Worm (Caenorhabditis elegans) whole organism, early embryonic: ENCODE measurements around the gene chd-3.

Experiments used
- B0310.2 ChIP-seq: sonication (generic microtip); optimal IDR thresholded peaks from 2 replicates; lab custom pipeline; 2016; ENCODE audit warnings: mild to moderate bottlenecking, missing genetic modification characterization, missing compliant biosample characterization
- F13C5.2 ChIP-seq: sonication (generic microtip); optimal IDR thresholded peaks from 2 replicates; lab custom pipeline; 2017; ENCODE audit warnings: mild to moderate bottlenecking, missing genetic modification characterization, inconsistent platforms, missing compliant biosample characterization
- aly-1 ChIP-seq: sonication (generic microtip); optimal IDR thresholded peaks from 2 replicates; lab custom pipeline; 2016; ENCODE audit warnings: missing genetic modification characterization, missing compliant biosample characterization
- ama-1 ChIP-seq: fragments of 150-350 bp; optimal IDR thresholded peaks from 2 replicates; lab custom pipeline; 2014
- ceh-13 ChIP-seq: fragments of 200-800 bp; sonication (Bioruptor generic); optimal IDR thresholded peaks from 2 replicates; lab custom pipeline; 2018; ENCODE audit warnings: mild to moderate bottlenecking, missing genetic modification characterization, missing compliant biosample characterization
- ceh-36 ChIP-seq: sonication (generic microtip); optimal IDR thresholded peaks from 2 replicates; lab custom pipeline; 2016; ENCODE audit warnings: missing genetic modification characterization, inconsistent platforms, missing compliant biosample characterization
- ets-7 ChIP-seq: sonication (generic microtip); optimal IDR thresholded peaks from 2 replicates; lab custom pipeline; 2016; ENCODE audit warnings: missing genotype, missing genetic modification characterization, missing compliant biosample characterization
- flt-1 ChIP-seq: fragments of 200-800 bp; sonication (Bioruptor generic); IDR thresholded peaks from 2 replicates; pipeline ENCODE4 v1.3.6; 2022; ENCODE audit warnings: missing genetic modification characterization, missing compliant biosample characterization
- hmbx-1 ChIP-seq: sonication (generic microtip); optimal IDR thresholded peaks from 2 replicates; lab custom pipeline; 2016; ENCODE audit warnings: mild to moderate bottlenecking, missing genetic modification characterization, missing compliant biosample characterization
- hmg-4 ChIP-seq: fragments of 200-800 bp; sonication (Bioruptor generic); optimal IDR thresholded peaks from 2 replicates; lab custom pipeline; 2018; ENCODE audit warnings: mild to moderate bottlenecking, missing genetic modification characterization, missing compliant biosample characterization
- hnd-1 ChIP-seq: sonication (generic microtip); optimal IDR thresholded peaks from 2 replicates; lab custom pipeline; 2016; ENCODE audit warnings: missing genetic modification characterization, missing compliant biosample characterization
- pes-1 ChIP-seq: fragments of 200-800 bp; sonication (Bioruptor generic); IDR thresholded peaks from 2 replicates; pipeline ENCODE4 v1.3.6; 2022; ENCODE audit warnings: missing genetic modification reagents, missing genetic modification characterization, missing compliant biosample characterization
- scrt-1 ChIP-seq: fragments of 200-800 bp; sonication (Bioruptor generic); IDR thresholded peaks from 2 replicates; pipeline ENCODE4 v1.3.6; 2022; ENCODE audit warnings: missing genetic modification characterization, missing compliant biosample characterization
- sea-1 ChIP-seq: fragments of 200-800 bp; sonication (Bioruptor generic); conservative IDR thresholded peaks from 2 replicates; pipeline ENCODE4 v1.3.6; 2022; ENCODE audit warnings: missing genetic modification characterization, missing compliant biosample characterization
- tbx-11 ChIP-seq: fragments of 200-800 bp; sonication (Bioruptor generic); IDR thresholded peaks from 2 replicates; pipeline ENCODE4 v1.3.6; 2022; ENCODE audit warnings: missing genetic modification characterization, missing compliant biosample characterization
- tbx-37 ChIP-seq: fragments of 200-800 bp; sonication (Bioruptor generic); conservative IDR thresholded peaks from 2 replicates; pipeline ENCODE4 v1.3.6; 2022; ENCODE audit warnings: missing genetic modification reagents, missing genetic modification characterization, missing compliant biosample characterization
- tra-4 ChIP-seq: sonication (generic microtip); optimal IDR thresholded peaks from 2 replicates; lab custom pipeline; 2017; ENCODE audit warnings: missing genetic modification characterization, missing compliant biosample characterization

Gene chd-3

DNA sequence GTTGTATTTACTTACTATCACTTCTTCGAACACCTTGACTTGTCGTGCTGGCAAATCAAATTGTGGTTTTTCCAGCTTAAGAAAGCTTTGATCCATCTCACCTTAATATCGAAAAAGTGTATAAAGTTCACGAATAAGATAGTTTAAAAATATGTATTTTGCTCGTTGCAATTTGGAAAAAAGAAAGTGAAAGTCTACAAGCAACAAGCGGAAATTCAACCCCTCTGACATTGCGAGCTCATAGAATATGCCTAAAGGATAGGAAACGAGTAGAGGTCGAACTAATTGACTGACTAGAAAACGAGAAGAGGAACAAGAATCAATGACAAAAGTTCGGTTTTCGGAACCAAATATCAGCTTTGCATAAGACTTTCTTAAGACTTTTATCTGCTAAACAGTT is 11.4 kb upstream of the chd-3 start, which contains the start of gene T14G8.4:
Gene T14G8.4 (minus strand): TSS at position 101 of the 400 bp plus-strand sequence.
- no peak for TF ChIP-seq ama-1 (lab: Kevin White, UChicago)
- TF ChIP-seq scrt-1 (GFP tag; lab: Robert Waterston, UW): no peak
- TF ChIP-seq tra-4 (tag; lab: Kevin White, UChicago): no peak
- TF ChIP-seq B0310.2: no peak
- no peak for TF ChIP-seq ets-7 (tag; lab: Kevin White, UChicago)

DNA sequence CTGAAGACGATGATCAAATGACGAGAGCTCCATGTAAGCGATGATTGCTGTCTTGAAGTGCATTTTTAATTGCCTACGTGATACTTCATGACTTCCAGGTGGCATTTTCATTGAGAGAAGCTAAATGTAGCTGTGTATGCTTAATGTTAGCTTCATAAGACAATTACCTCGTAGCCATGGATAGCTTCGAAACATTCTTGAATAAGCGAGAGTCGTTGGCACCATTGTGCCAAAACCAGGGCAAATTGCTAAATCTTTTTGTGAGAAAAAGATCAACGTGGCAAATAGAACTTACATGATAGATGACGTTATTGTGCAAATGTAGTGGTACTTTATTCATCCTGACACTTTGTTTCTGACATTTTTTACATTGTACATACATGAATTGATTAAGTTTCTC is 10.9 kb upstream of the chd-3 start:
- TF ChIP-seq tra-4 (tag; lab: Kevin White, UChicago) (no peak), ceh-13 (GFP tag; lab: Kevin White, UChicago) (no peak), hnd-1 (tag; lab: Kevin White, UChicago) (no peak), tbx-37 (GFP tag; lab: Robert Waterston, UW) (no peak), ama-1 (lab: Kevin White, UChicago) (no peak), scrt-1 (GFP tag; lab: Robert Waterston, UW) (no peak), B0310.2 (no peak)

DNA sequence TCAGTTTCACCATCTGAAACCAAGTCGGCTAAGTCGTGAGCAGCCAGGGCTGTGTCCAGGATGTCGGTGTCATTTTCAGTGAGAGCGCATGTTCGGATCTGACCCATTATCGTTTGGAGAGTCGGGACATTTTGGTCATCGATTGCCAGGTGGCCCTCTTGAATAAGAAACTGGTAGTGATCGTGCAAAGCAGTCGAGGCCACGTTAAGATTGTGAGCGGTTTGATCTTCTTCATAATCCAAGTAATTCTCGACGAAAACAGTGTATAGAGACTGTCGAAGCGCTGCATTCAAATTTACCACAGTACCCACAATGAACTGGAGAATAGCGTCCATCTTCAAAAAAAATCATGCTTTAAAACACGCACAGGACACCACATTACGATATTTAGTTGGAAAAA is 10.1 kb upstream of the chd-3 start, which contains the start of gene T14G8.6:
Gene T14G8.6 (minus strand): TSS at position 338 of the 400 bp plus-strand sequence.
- TF ChIP-seq tra-4 (tag; lab: Kevin White, UChicago): no peak
- TF ChIP-seq hmbx-1 (tag; lab: Kevin White, UChicago): no peak
- TF ChIP-seq scrt-1 (GFP tag; lab: Robert Waterston, UW): no peak
- no peak for TF ChIP-seq ceh-36 (tag; lab: Kevin White, UChicago)

- TF ChIP-seq ceh-13 (GFP tag; lab: Kevin White, UChicago) (no peak), ama-1 (lab: Kevin White, UChicago) (no peak), aly-1 (tag; lab: Kevin White, UChicago) (no peak)
Observed at ce11 chrX:12860711-12861287, 8.4 kb upstream of the chd-3 start, which contains the start of gene T14G8.3. Gene T14G8.3, plus strand, starts transcription at chrX:12861237.

ce11 chrX:12857701-12858100 is 5.3 kb upstream of the chd-3 start, which contains the start of gene T14G8.2:
Gene T14G8.2, plus strand, starts transcription at chrX:12858001.
- TF ChIP-seq flt-1 (GFP tag; lab: Robert Waterston, UW) (no peak), hmbx-1 (tag; lab: Kevin White, UChicago) (no peak), pes-1 (GFP tag; lab: Robert Waterston, UW) (no peak), F13C5.2 (tag; lab: Kevin White, UChicago) (no peak)

DNA sequence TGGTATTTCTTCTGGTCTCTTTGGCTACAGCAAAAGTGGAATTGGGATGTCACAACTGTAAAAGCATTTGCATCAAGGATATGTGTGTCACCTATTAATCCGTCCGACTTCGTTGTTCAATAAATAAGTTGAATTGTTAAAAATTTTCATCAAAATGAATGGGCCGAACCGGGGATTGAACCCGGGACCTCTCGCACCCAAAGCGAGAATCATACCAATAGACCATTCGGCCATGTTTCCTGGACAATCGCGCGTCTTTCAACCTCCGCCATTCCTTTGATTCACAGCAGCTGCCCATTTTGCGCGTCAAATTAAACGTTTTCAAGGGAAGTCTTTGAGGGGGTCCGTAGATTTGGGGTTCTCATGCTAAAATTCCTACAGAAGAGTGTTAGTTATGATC is 2.3 kb upstream of the chd-3 start:
- TF ChIP-seq tra-4 (tag; lab: Kevin White, UChicago) (no peak), tbx-37 (GFP tag; lab: Robert Waterston, UW) (0 out of 2 replicates have a peak, but pooled peaks have one; percentile 44), ets-7 (tag; lab: Kevin White, UChicago) (no peak), flt-1 (GFP tag; lab: Robert Waterston, UW) (peak; percentile 60), F13C5.2 (tag; lab: Kevin White, UChicago) (no peak), sea-1 (GFP tag; lab: Robert Waterston, UW) (0 out of 2 replicates have a peak, but pooled peaks have one; percentile 44), ceh-36 (tag; lab: Kevin White, UChicago) (no peak), aly-1 (tag; lab: Kevin White, UChicago) (no peak), hmg-4 (GFP tag; lab: Kevin White, UChicago) (no peak), hmbx-1 (tag; lab: Kevin White, UChicago) (no peak), tbx-11 (GFP tag; lab: Robert Waterston, UW) (no peak), ama-1 (lab: Kevin White, UChicago) (no peak), ceh-13 (GFP tag; lab: Kevin White, UChicago) (no peak), pes-1 (GFP tag; lab: Robert Waterston, UW) (peak; percentile 69), hnd-1 (tag; lab: Kevin White, UChicago) (no peak), scrt-1 (GFP tag; lab: Robert Waterston, UW) (peak; percentile 60; the same call in 1 of the 2 replicates), B0310.2 (no peak)

ce11 chrX:12854135-12854534 is 1.7 kb upstream of the chd-3 start:
- no peak for TF ChIP-seq flt-1 (GFP tag; lab: Robert Waterston, UW)
- TF ChIP-seq scrt-1 (GFP tag; lab: Robert Waterston, UW): no peak

ce11 chrX:12853079-12853478 is 678 bp upstream of the chd-3 start:
- TF ChIP-seq tbx-37 (GFP tag; lab: Robert Waterston, UW) (no peak), flt-1 (GFP tag; lab: Robert Waterston, UW) (no peak), ama-1 (lab: Kevin White, UChicago) (no peak), tra-4 (tag; lab: Kevin White, UChicago) (no peak), hmg-4 (GFP tag; lab: Kevin White, UChicago) (no peak), hnd-1 (tag; lab: Kevin White, UChicago) (no peak), ceh-36 (tag; lab: Kevin White, UChicago) (no peak), scrt-1 (GFP tag; lab: Robert Waterston, UW) (no peak), ceh-13 (GFP tag; lab: Kevin White, UChicago) (no peak), ets-7 (tag; lab: Kevin White, UChicago) (no peak), tbx-11 (GFP tag; lab: Robert Waterston, UW) (no peak), B0310.2 (no peak), hmbx-1 (tag; lab: Kevin White, UChicago) (no peak), pes-1 (GFP tag; lab: Robert Waterston, UW) (no peak), sea-1 (GFP tag; lab: Robert Waterston, UW) (no peak)
